Fruit fly (Drosophila melanogaster) whole organism, prepupa: ENCODE measurements around the gene CG43051.

ENCODE experiments used
- Blimp-1 ChIP-seq: fragments of 200-800 bp; sonication (Bioruptor generic); optimal IDR thresholded peaks from 3 replicates; lab custom pipeline; 2017; ENCODE audit warnings: missing biosample characterization, missing genetic modification characterization, mild to moderate bottlenecking, moderate library complexity, missing genetic modification reagents
- CG10631 ChIP-seq: fragments of 200-800 bp; sonication (Bioruptor generic); optimal IDR thresholded peaks from 2 replicates; lab custom pipeline; 2016; ENCODE audit warnings: missing biosample characterization, missing genetic modification characterization
- CG10669 ChIP-seq: fragments of 200-800 bp; sonication (Bioruptor generic); optimal IDR thresholded peaks from 3 replicates; lab custom pipeline; 2018; ENCODE audit warnings: missing biosample characterization, mild to moderate bottlenecking, missing genetic modification characterization, moderate library complexity
- CG11902 ChIP-seq: fragments of 200-800 bp; sonication (Bioruptor generic); optimal IDR thresholded peaks from 3 replicates; lab custom pipeline; 2016; ENCODE audit warnings: missing biosample characterization, missing genetic modification characterization
- CG1621 ChIP-seq: fragments of 200-800 bp; sonication (Bioruptor generic); optimal IDR thresholded peaks from 3 replicates; lab custom pipeline; 2018; ENCODE audit warnings: missing biosample characterization, mild to moderate bottlenecking, missing genetic modification characterization
- CG32006 ChIP-seq: fragments of 200-800 bp; sonication (Bioruptor generic); optimal IDR thresholded peaks from 3 replicates; lab custom pipeline; 2017; ENCODE audit warnings: missing biosample characterization, mild to moderate bottlenecking, missing genetic modification characterization
- CG3919 ChIP-seq: fragments of 200-800 bp; sonication (Bioruptor generic); optimal IDR thresholded peaks from 3 replicates; lab custom pipeline; 2016; ENCODE audit warnings: missing biosample characterization, missing genetic modification characterization
- CG4318 ChIP-seq: fragments of 200-800 bp; sonication (Bioruptor generic); optimal IDR thresholded peaks from 3 replicates; lab custom pipeline; 2017; ENCODE audit warnings: missing biosample characterization, mild to moderate bottlenecking, missing genetic modification characterization
- CG6163 ChIP-seq: fragments of 200-800 bp; sonication (Bioruptor generic); IDR thresholded peaks from 3 replicates; pipeline ENCODE4 v1.3.6; 2022; ENCODE audit warnings: missing biosample characterization, missing genetic modification characterization
- CG6276 ChIP-seq: fragments of 200-800 bp; sonication (Bioruptor generic); optimal IDR thresholded peaks from 2 replicates; lab custom pipeline; 2017; ENCODE audit warnings: missing biosample characterization, mild to moderate bottlenecking, missing genetic modification characterization
- CG6792 ChIP-seq: fragments of 200-800 bp; sonication (Bioruptor generic); optimal IDR thresholded peaks from 3 replicates; lab custom pipeline; 2016; ENCODE audit warnings: missing biosample characterization, missing genetic modification characterization
- CG6808 ChIP-seq: fragments of 200-800 bp; sonication (Bioruptor generic); optimal IDR thresholded peaks from 3 replicates; lab custom pipeline; 2017; ENCODE audit warnings: missing biosample characterization, missing genetic modification characterization, mild to moderate bottlenecking, moderate library complexity, missing genetic modification reagents
- CG6854 ChIP-seq: fragments of 200-800 bp; sonication (Bioruptor generic); optimal IDR thresholded peaks from 2 replicates; lab custom pipeline; 2017; ENCODE audit warnings: missing biosample characterization, mild to moderate bottlenecking, missing genetic modification characterization
- CG7368 ChIP-seq: fragments of 200-800 bp; sonication (Bioruptor generic); optimal IDR thresholded peaks from 3 replicates; lab custom pipeline; 2016; ENCODE audit warnings: missing biosample characterization, missing genetic modification characterization
- CG8119 ChIP-seq: fragments of 200-800 bp; sonication (Bioruptor generic); IDR thresholded peaks from 3 replicates; pipeline ENCODE4 v1.3.6; 2022; ENCODE audit warnings: missing biosample characterization, missing genetic modification characterization
- CG8319 ChIP-seq: fragments of 200-800 bp; sonication (Bioruptor generic); optimal IDR thresholded peaks from 3 replicates; lab custom pipeline; 2016; ENCODE audit warnings: missing biosample characterization, missing genetic modification characterization
- CG8632 ChIP-seq: fragments of 200-800 bp; sonication (Bioruptor generic); optimal IDR thresholded peaks from 3 replicates; lab custom pipeline; 2016; ENCODE audit warnings: missing biosample characterization, missing genetic modification characterization
- Eip75B ChIP-seq: fragments of 200-800 bp; sonication (Bioruptor generic); optimal IDR thresholded peaks from 3 replicates; lab custom pipeline; 2016; ENCODE audit warnings: missing biosample characterization, missing genetic modification characterization
- Eip78C ChIP-seq: fragments of 200-800 bp; sonication (Bioruptor generic); peaks from one replicate; lab custom pipeline; 2016; ENCODE audit warnings: missing biosample characterization, missing genetic modification characterization
- Eip93F ChIP-seq: fragments of 200-800 bp; sonication (Bioruptor generic); optimal IDR thresholded peaks from 2 replicates; lab custom pipeline; 2016; ENCODE audit warnings: missing biosample characterization, mild to moderate bottlenecking, missing genetic modification characterization
- Ets21C ChIP-seq: fragments of 200-800 bp; sonication (Bioruptor generic); optimal IDR thresholded peaks from 3 replicates; lab custom pipeline; 2016; ENCODE audit warnings: missing biosample characterization, missing genetic modification characterization
- Ets96B ChIP-seq: fragments of 200-800 bp; optimal IDR thresholded peaks from 2 replicates; lab custom pipeline; 2019; ENCODE audit warnings: missing biosample characterization, mild to moderate bottlenecking, missing genetic modification characterization, moderate library complexity
- Gug ChIP-seq: fragments of 200-800 bp; sonication (Bioruptor generic); IDR thresholded peaks from 2 replicates; pipeline ENCODE4 v1.3.6; 2022; ENCODE audit warnings: missing biosample characterization, missing genetic modification characterization
- Hr38 ChIP-seq: sonication (Bioruptor generic); optimal IDR thresholded peaks from 2 replicates; lab custom pipeline; 2016; ENCODE audit warnings: missing biosample characterization, missing genetic modification characterization
- Lpt ChIP-seq: fragments of 200-800 bp; sonication (Bioruptor generic); optimal IDR thresholded peaks from 3 replicates; lab custom pipeline; 2016; ENCODE audit warnings: missing biosample characterization, missing genetic modification characterization
- Sox102F ChIP-seq: fragments of 200-800 bp; sonication (Bioruptor generic); optimal IDR thresholded peaks from 2 replicates; lab custom pipeline; 2016; ENCODE audit warnings: missing biosample characterization, mild to moderate bottlenecking, missing genetic modification characterization
- Sox14 ChIP-seq: fragments of 200-800 bp; sonication (Bioruptor generic); optimal IDR thresholded peaks from 3 replicates; lab custom pipeline; 2016; ENCODE audit warnings: missing biosample characterization, missing genetic modification characterization
- Sox15 ChIP-seq: fragments of 200-800 bp; sonication (Bioruptor generic); optimal IDR thresholded peaks from 3 replicates; lab custom pipeline; 2016; ENCODE audit warnings: missing biosample characterization, missing genetic modification characterization
- achi ChIP-seq: fragments of 200-800 bp; sonication (Bioruptor generic); optimal IDR thresholded peaks from 3 replicates; lab custom pipeline; 2016; ENCODE audit warnings: missing biosample characterization, missing genetic modification characterization
- acj6 ChIP-seq: fragments of 200-800 bp; sonication (Bioruptor generic); optimal IDR thresholded peaks from 3 replicates; lab custom pipeline; 2016; ENCODE audit warnings: missing biosample characterization, missing genetic modification characterization
- cyc ChIP-seq: fragments of 200-800 bp; sonication (Bioruptor generic); optimal IDR thresholded peaks from 3 replicates; lab custom pipeline; 2016; ENCODE audit warnings: missing biosample characterization, missing genetic modification characterization
- dac ChIP-seq: fragments of 200-800 bp; sonication (Bioruptor generic); optimal IDR thresholded peaks from 2 replicates; lab custom pipeline; 2017; ENCODE audit warnings: missing biosample characterization, mild to moderate bottlenecking, missing genetic modification characterization
- eg ChIP-seq: fragments of 200-800 bp; sonication (Bioruptor generic); IDR thresholded peaks from 3 replicates; pipeline ENCODE4 v1.3.6; 2022; ENCODE audit warnings: missing biosample characterization, missing genetic modification characterization
- esn ChIP-seq: fragments of 200-800 bp; sonication (Bioruptor generic); optimal IDR thresholded peaks from 2 replicates; lab custom pipeline; 2016; ENCODE audit warnings: missing biosample characterization, mild to moderate bottlenecking, missing genetic modification characterization, moderate library complexity
- fd59A ChIP-seq: fragments of 200-800 bp; sonication (Bioruptor generic); optimal IDR thresholded peaks from 2 replicates; lab custom pipeline; 2017; ENCODE audit warnings: missing biosample characterization, mild to moderate bottlenecking, missing genetic modification characterization, missing genetic modification reagents
- fkh ChIP-seq: fragments of 200-800 bp; sonication (Bioruptor generic); optimal IDR thresholded peaks from 3 replicates; lab custom pipeline; 2017; ENCODE audit warnings: missing biosample characterization, mild to moderate bottlenecking, missing genetic modification characterization, moderate library complexity
- net ChIP-seq: fragments of 200-800 bp; sonication (Bioruptor generic); optimal IDR thresholded peaks from 3 replicates; lab custom pipeline; 2016; ENCODE audit warnings: missing biosample characterization, missing genetic modification characterization
- salr ChIP-seq, 2 experiments: fragments of 200-800 bp; sonication (Bioruptor generic); optimal IDR thresholded peaks; 3 replicates each; lab custom pipeline; 2016 to 2018; ENCODE audit warnings: missing biosample characterization in 2 of 2, missing genetic modification characterization in 2 of 2, mild to moderate bottlenecking in 1 of 2
- svp ChIP-seq: fragments of 200-800 bp; sonication (Bioruptor generic); peaks from one replicate; lab custom pipeline; 2016; ENCODE audit warnings: missing biosample characterization, missing genetic modification characterization
- topi ChIP-seq: fragments of 200-800 bp; sonication (Bioruptor generic); optimal IDR thresholded peaks from 3 replicates; lab custom pipeline; 2016; ENCODE audit warnings: missing biosample characterization, missing genetic modification characterization
- vri ChIP-seq: fragments of 200-800 bp; sonication (Bioruptor generic); optimal IDR thresholded peaks from 3 replicates; lab custom pipeline; 2016; ENCODE audit warnings: missing biosample characterization, mild to moderate bottlenecking, missing genetic modification characterization

CG43051 gene

DNA sequence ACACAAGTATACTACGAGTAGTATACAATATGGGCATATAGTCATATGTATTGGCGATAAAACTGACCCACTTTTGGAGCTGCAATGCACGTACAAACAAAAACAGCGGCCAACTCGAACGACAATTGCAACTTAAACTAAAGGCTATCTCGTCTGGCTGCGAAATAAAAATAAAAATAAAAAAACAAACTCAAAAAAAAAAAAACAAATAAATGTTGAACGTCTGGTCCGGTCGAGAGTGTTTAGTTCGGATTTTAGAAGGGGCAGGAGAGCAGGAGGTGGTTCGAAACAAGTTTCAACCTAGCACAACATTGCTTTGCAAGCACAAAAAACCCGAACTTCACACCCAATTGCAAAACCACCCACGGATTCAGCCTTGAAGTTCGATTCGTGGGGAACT, 35.8 kb upstream of the CG43051 start:
- TF ChIP-seq Lpt: peak; percentile 36
- TF ChIP-seq CG8119 (GFP tag; lab: Robert Waterston, UW): peak; percentile 62; the same call in 2 of the 3 replicates
- no peak for TF ChIP-seq CG8632 (GFP tag; lab: Kevin White, UChicago)
- peak; percentile 39 for TF ChIP-seq CG6276 (GFP tag; lab: Kevin White, UChicago)
- no peak for TF ChIP-seq salr (GFP tag; optimal IDR thresholded peaks at IDR 0.05; lab: Kevin White, UChicago)
- TF ChIP-seq CG6163 (GFP tag; lab: Robert Waterston, UW): 0 out of 3 replicates have a peak, but pooled peaks have one; percentile 6
- no peak for TF ChIP-seq Blimp-1 (GFP tag; lab: Kevin White, UChicago)
- no peak for TF ChIP-seq topi (GFP tag; lab: Kevin White, UChicago)
- peak; percentile 83 for TF ChIP-seq eg (GFP tag; lab: Robert Waterston, UW)

DNA sequence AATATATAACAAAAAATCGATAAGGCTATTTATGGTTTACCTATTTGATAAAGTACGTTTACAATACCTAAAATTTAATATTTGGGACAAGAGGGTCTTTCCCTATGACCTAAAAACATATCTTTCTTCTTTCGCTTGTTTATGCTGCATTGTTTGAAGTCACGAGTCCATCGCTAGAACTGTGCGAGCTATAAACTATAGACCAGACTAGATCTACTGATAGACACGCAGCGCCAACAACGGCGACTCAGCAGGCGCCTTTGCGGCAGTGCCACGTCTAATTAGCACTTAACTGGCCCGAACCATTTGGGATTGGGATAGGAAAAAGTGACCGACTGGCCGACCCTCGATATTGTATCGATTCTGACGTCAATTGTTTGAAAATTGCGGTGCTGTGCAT, 34.8 kb upstream of the CG43051 start:
- no peak for TF ChIP-seq Blimp-1 (GFP tag; lab: Kevin White, UChicago)
- TF ChIP-seq salr (GFP tag; optimal IDR thresholded peaks at IDR 0.05; lab: Kevin White, UChicago): no peak

DNA sequence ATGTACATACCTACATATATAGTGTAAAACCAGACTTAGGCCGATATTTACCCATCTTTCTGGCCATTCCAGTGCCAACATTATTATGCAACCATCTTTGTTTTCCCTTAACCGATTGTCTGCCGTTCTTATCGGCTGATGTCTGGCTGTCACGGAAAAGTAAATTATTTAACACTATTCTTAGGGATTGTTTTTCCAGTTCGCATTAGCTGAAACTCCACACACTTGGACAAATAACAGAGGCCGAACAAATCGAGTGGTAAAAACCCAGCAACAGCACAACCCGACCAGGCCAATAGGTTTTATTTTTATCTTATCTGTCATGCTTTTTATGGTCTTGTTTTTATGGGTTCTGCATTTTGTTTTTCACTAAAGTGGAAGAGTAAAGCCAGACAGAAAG, 34.2 kb upstream of the CG43051 start:
- TF ChIP-seq fkh (GFP tag; lab: Kevin White, UChicago) (peak; percentile 59), CG6792 (GFP tag; lab: Kevin White, UChicago) (no peak)

DNA sequence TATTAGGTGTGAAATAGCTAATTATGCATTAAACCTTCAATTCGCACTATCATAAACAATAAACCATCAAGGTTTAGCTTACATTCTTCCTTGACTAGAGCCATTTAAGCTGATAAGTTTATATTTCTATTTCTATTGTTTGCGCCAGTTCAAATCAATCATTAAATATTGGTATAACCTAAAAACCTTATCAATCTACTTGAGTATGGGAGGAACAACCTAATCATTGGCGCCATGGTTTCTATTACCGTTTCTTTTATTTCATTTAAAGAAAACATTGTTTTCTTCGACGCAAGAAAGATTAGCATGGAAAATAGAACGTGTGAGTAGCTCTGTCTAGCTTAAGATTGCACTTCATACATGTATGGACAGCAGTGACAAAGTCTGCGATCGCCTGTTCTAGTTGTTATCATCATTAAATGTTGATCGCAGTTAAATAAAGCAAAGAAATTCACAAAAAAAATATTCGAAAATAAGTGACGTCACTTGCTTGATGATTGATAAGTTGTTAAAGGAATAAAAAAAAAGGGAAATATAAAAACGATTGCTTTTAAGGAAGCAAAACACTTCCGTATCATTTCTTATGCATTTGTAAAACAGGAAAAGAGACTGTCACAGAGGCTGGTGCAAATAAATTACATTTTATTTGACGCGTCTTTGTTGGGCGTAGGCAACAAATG, 33.4 kb upstream of the CG43051 start:
- TF ChIP-seq Hr38 (GFP tag; lab: Kevin White, UChicago): no peak
- TF ChIP-seq CG8632 (GFP tag; lab: Kevin White, UChicago): no peak
- peak; percentile 32 for TF ChIP-seq fkh (GFP tag; lab: Kevin White, UChicago)
- no peak for TF ChIP-seq CG4318 (GFP tag; lab: Kevin White, UChicago)
- TF ChIP-seq svp (GFP tag; lab: Kevin White, UChicago): peak; percentile 5
- TF ChIP-seq salr (GFP tag; optimal IDR thresholded peaks at IDR 0.05; lab: Kevin White, UChicago): no peak
- TF ChIP-seq CG6276 (GFP tag; lab: Kevin White, UChicago): peak; percentile 27
- TF ChIP-seq vri (GFP tag; lab: Kevin White, UChicago): peak; percentile 48
- TF ChIP-seq CG11902 (GFP tag; lab: Kevin White, UChicago): no peak
- no peak for TF ChIP-seq Sox102F (GFP tag; lab: Kevin White, UChicago)
- peak; percentile 54 for TF ChIP-seq Eip78C (GFP tag; lab: Kevin White, UChicago)
- TF ChIP-seq Eip75B (GFP tag; lab: Kevin White, UChicago): no peak
- no peak for TF ChIP-seq achi (GFP tag; lab: Kevin White, UChicago)
- no peak for TF ChIP-seq eg (GFP tag; lab: Robert Waterston, UW)

DNA sequence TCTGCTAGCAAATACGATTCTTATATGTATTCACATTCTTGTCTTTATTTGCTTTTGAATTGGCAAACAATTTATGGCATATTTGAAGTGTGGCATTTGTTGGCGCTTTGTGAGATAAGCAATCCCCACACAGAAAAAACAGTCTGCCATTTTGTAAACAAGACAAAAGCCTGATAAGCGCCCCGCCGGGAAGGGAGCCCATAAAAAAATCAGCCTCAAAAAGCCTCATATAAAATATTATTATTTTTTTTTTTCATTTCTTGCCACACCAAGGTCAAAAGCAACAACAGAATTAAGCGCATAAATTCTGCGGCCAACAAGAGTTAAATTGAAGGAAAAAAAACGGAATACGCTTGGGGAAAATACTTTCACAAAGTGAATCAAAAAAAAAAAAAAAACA, 32.4 kb upstream of the CG43051 start:
- TF ChIP-seq Gug (GFP tag; lab: Robert Waterston, UW) (no peak), CG6808 (GFP tag; lab: Kevin White, UChicago) (peak; percentile 30), CG6792 (GFP tag; lab: Kevin White, UChicago) (peak; percentile 33), Ets96B (tag; lab: Kevin White, UChicago) (no peak), CG1621 (no peak), acj6 (GFP tag; lab: Kevin White, UChicago) (no peak), esn (GFP tag; lab: Kevin White, UChicago) (peak; percentile 42), Eip93F (GFP tag; lab: Kevin White, UChicago) (peak; percentile 77), Sox15 (GFP tag; lab: Kevin White, UChicago) (no peak), dac (no peak), CG7368 (GFP tag; lab: Kevin White, UChicago) (no peak), CG32006 (no peak), CG3919 (no peak), CG10631 (GFP tag; lab: Kevin White, UChicago) (no peak), CG6163 (GFP tag; lab: Robert Waterston, UW) (peak; percentile 61), Eip75B (GFP tag; lab: Kevin White, UChicago) (peak; percentile 20), fd59A (GFP tag; lab: Kevin White, UChicago) (no peak), CG6854 (GFP tag; lab: Kevin White, UChicago) (no peak), CG8319 (GFP tag; lab: Kevin White, UChicago) (no peak), topi (GFP tag; lab: Kevin White, UChicago) (peak; percentile 41), CG10669 (GFP tag; lab: Kevin White, UChicago) (no peak), Lpt (no peak), CG4318 (GFP tag; lab: Kevin White, UChicago) (no peak), net (GFP tag; lab: Kevin White, UChicago) (no peak), Ets21C (GFP tag; lab: Kevin White, UChicago) (no peak), Sox14 (GFP tag; lab: Kevin White, UChicago) (peak; percentile 46), Blimp-1 (GFP tag; lab: Kevin White, UChicago) (peak; percentile 31), eg (GFP tag; lab: Robert Waterston, UW) (peak; percentile 39; the same call in 1 of the 3 replicates), cyc (no peak)
